Fruit fly (Drosophila melanogaster): Measurements from ENCODE around the gene goe.

goe gene

DNA sequence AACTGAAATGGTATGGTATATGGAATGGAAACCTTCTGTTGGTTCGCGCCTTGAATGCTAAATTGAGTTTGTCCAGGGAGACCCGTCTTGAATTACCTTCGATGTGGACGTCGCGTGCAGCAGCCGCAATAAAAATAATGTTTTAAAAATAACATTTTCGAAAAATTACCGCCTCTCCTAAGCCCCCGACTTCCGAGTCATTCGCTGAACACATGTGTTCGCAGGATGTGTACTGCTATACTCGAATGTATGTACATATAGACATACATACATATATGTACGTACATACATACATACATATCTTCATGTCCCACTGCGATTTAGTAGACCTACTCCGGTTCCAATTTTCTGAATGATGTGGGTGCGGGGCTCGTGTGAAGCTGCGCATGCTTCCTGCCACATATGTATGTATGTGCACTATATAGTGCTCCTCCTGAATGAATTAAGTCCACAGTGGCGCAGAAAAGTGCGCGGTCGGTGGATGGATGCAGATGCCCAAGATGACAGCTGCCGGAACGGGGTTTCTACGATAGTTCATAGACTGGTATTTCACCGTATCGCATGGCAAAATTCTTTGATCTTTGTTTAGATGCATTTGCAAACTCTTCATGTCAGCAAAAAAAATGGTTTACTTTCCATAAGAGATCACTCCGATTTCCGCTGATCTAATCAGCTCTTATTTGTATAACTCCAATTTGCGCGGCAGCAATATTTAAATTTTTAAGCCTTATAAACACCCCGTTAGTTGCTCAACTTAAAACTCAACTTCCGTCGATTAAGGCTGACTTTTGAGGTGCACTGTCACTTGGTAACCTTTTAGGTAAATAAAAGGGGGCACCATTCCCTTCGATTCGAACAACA, 22.7 kb upstream of the goe start:
- TF ChIP-seq Vsx2 (GFP tag; optimal IDR thresholded peaks at IDR 0.05; ENCODE audit: partially characterized antibody): no peak

DNA sequence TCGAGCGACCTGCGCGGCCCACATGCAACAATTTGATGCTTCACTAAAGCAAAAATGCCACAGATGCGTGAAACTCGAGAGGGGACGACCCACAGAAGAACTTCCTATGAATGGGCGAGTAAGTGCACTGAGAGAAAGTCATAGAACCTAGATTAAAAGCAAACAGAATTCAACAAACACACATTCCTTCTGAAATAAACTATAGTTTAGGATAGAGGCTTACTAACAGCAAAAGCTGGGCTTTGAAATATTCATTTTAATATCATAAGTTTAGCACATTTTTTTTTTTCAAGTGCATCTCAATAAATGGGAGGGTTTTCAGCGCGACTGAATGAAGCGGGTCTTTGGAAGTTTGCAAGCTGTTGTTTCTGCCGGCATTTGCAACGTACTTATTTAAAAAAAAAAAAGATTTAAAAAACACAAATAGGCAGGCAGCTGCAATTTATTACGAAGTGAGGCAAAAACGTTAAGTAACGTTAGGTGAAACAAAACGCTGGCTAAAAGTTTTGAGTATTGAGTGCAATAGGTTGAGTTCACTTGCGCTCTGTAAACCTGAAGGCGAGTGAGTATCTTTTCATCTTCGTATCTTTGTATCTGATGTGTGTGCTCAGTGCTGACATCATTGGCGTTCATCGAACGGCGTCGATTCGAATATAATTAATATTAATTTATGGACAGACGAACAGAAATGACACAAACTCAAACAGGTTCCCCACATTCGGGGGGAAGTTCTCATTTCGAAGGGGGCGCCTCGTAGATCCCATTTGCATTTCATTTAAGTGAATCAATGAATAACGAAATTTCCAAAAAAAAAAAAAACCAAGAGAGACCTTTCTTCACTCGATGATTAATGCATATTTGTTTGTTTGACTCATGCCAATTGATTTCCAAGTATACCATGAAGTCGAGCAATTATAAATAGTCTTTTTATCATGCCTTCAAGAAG, 21.4 kb upstream of the goe start:
- no peak for TF ChIP-seq Hr83 (GFP tag; optimal IDR thresholded peaks at IDR 0.05; ENCODE audit: poor library complexity, severe bottlenecking)
- TF ChIP-seq Dif (GFP tag; optimal IDR thresholded peaks at IDR 0.05; ENCODE audit: partially characterized antibody): no peak
- no peak for TF ChIP-seq Myc (optimal IDR thresholded peaks at IDR 0.05)
- no peak for TF ChIP-seq Vsx2 (GFP tag; optimal IDR thresholded peaks at IDR 0.05; ENCODE audit: partially characterized antibody)
- TF ChIP-seq dsf (GFP tag; optimal IDR thresholded peaks at IDR 0.05; ENCODE audit: borderline replicate concordance): no peak
- TF ChIP-seq Jra (GFP tag; optimal IDR thresholded peaks at IDR 0.05): no peak
- no peak for TF ChIP-seq Hr78 (GFP tag; optimal IDR thresholded peaks at IDR 0.05)
- TF ChIP-seq N (GFP tag; optimal IDR thresholded peaks at IDR 0.05): no peak
- no peak for TF ChIP-seq jim (GFP tag; optimal IDR thresholded peaks at IDR 0.05)
- TF ChIP-seq sage (GFP tag; optimal IDR thresholded peaks at IDR 0.05): no peak
- TF ChIP-seq Mio (GFP tag; optimal IDR thresholded peaks at IDR 0.05): no peak
- TF ChIP-seq psq (GFP tag; optimal IDR thresholded peaks at IDR 0.05): no peak
- TF ChIP-seq woc (GFP tag; optimal IDR thresholded peaks at IDR 0.05): peak; percentile 35
- TF ChIP-seq lola (GFP tag; optimal IDR thresholded peaks at IDR 0.05): no peak
- peak; percentile 47 for TF ChIP-seq HLH106 (tag; optimal IDR thresholded peaks at IDR 0.05)
- no peak for TF ChIP-seq pan (optimal IDR thresholded peaks at IDR 0.05)
- peak; percentile 67 for TF ChIP-seq fru (GFP tag; optimal IDR thresholded peaks at IDR 0.05)
- TF ChIP-seq dmrt93B (GFP tag; optimal IDR thresholded peaks at IDR 0.05): peak; percentile 9
- TF ChIP-seq CG9705 (GFP tag; optimal IDR thresholded peaks at IDR 0.05): no peak
- TF ChIP-seq GATAd (GFP tag; optimal IDR thresholded peaks at IDR 0.05): no peak
- no peak for TF ChIP-seq Hnf4 (GFP tag; optimal IDR thresholded peaks at IDR 0.05)
- peak; percentile 66 for TF ChIP-seq h (GFP tag; optimal IDR thresholded peaks at IDR 0.05)
- TF ChIP-seq ey (GFP tag; optimal IDR thresholded peaks at IDR 0.05): peak; percentile 32
- TF ChIP-seq tai (GFP tag; optimal IDR thresholded peaks at IDR 0.05): no peak
- TF ChIP-seq OdsH (GFP tag; optimal IDR thresholded peaks at IDR 0.05): no peak
- peak; percentile 6 for TF ChIP-seq rgr (GFP tag; optimal IDR thresholded peaks at IDR 0.05)
- TF ChIP-seq brk (GFP tag; optimal IDR thresholded peaks at IDR 0.05): no peak
- TF ChIP-seq CrebA (GFP tag; optimal IDR thresholded peaks at IDR 0.05; ENCODE audit: borderline replicate concordance): no peak
- TF ChIP-seq Rel (GFP tag; optimal IDR thresholded peaks at IDR 0.05): no peak
- TF ChIP-seq Rel (tag; optimal IDR thresholded peaks at IDR 0.05): no peak
- no peak for TF ChIP-seq dl (GFP tag; optimal IDR thresholded peaks at IDR 0.05; ENCODE audit: insufficient read depth in 1 of 2, partially characterized antibody in 2 of 2)
- no peak for TF ChIP-seq CG32264 (GFP tag; optimal IDR thresholded peaks at IDR 0.05)
- TF ChIP-seq usp (GFP tag; optimal IDR thresholded peaks at IDR 0.05): no peak
- peak in 1 of 2 experiments; percentile 63 for TF ChIP-seq foxo (GFP tag; optimal IDR thresholded peaks at IDR 0.05)
- peak; percentile 12 for TF ChIP-seq sv (GFP tag; optimal IDR thresholded peaks at IDR 0.05)
- TF ChIP-seq br (GFP tag; optimal IDR thresholded peaks at IDR 0.05): peak; percentile 19
- TF ChIP-seq Sp1 (GFP tag; optimal IDR thresholded peaks at IDR 0.05): no peak
- TF ChIP-seq Abd-B (GFP tag; optimal IDR thresholded peaks at IDR 0.05): no peak
- TF ChIP-seq Dfd (GFP tag; optimal IDR thresholded peaks at IDR 0.05): no peak

Measured in whole organism, wandering third instar larva.